Fruit fly (Drosophila melanogaster): ENCODE measurements around the gene CG13458.

The CG13458 gene

dm6 chr3L:15161549-15161948, 48.2 kb downstream of the CG13458 start, which contains the start of gene CG6878 (continued):
- TF ChIP-seq HLH4C (GFP tag; IDR thresholded peaks at IDR 0.05; ENCODE audit: partially characterized antibody) = peak; percentile 18; the same call in 1 of the 3 replicates
- no peak for TF ChIP-seq CG14965 (GFP tag; optimal IDR thresholded peaks at IDR 0.05; ENCODE audit: borderline replicate concordance)
- TF ChIP-seq Ada2b (GFP tag; IDR thresholded peaks at IDR 0.05) = no peak
- TF ChIP-seq crol (GFP tag; IDR thresholded peaks at IDR 0.05) = no peak
- TF ChIP-seq slp2 (GFP tag; optimal IDR thresholded peaks at IDR 0.05) = no peak
- no peak for TF ChIP-seq CG15479 (GFP tag; optimal IDR thresholded peaks at IDR 0.05)
- no peak for TF ChIP-seq CG13894 (tag; optimal IDR thresholded peaks at IDR 0.05)
- no peak for TF ChIP-seq CG8924 (tag; optimal IDR thresholded peaks at IDR 0.05)
- peak; percentile 38 for TF ChIP-seq grau (tag; optimal IDR thresholded peaks at IDR 0.05)
- TF ChIP-seq slou (GFP tag; optimal IDR thresholded peaks at IDR 0.05) = no peak
- TF ChIP-seq tap (tag; optimal IDR thresholded peaks at IDR 0.05) = peak; percentile 32
- no peak for TF ChIP-seq NK7.1 (GFP tag; optimal IDR thresholded peaks at IDR 0.05)
- TF ChIP-seq toy (GFP tag; IDR thresholded peaks at IDR 0.05) = no peak
- TF ChIP-seq hbn (GFP tag; IDR thresholded peaks at IDR 0.05; ENCODE audit: partially characterized antibody) = no peak
- TF ChIP-seq NC2β (GFP tag; optimal IDR thresholded peaks at IDR 0.05) = no peak
- TF ChIP-seq CG1603 (tag; optimal IDR thresholded peaks at IDR 0.05) = peak; percentile 61
- peak; percentile 14; the same call in 1 of the 2 replicates for TF ChIP-seq slbo (GFP tag; IDR thresholded peaks at IDR 0.05)
- peak; percentile 30 for TF ChIP-seq gsb-n (tag; optimal IDR thresholded peaks at IDR 0.05)
- peak; percentile 24 for TF ChIP-seq Xbp1 (GFP tag; optimal IDR thresholded peaks at IDR 0.05)
- TF ChIP-seq CG16863 (GFP tag; optimal IDR thresholded peaks at IDR 0.05) = no peak
- no peak for TF ChIP-seq CG4820 (GFP tag; optimal IDR thresholded peaks at IDR 0.05)
- TF ChIP-seq al (GFP tag; IDR thresholded peaks at IDR 0.05) = no peak
- TF ChIP-seq H2.0 (GFP tag; IDR thresholded peaks at IDR 0.05) = no peak
- no peak for TF ChIP-seq dysf (GFP tag; IDR thresholded peaks at IDR 0.05)
- no peak for TF ChIP-seq Dip2 (GFP tag; IDR thresholded peaks at IDR 0.05)
- TF ChIP-seq pzg (GFP tag; optimal IDR thresholded peaks at IDR 0.05) = peak; percentile 78
- no peak for TF ChIP-seq sc (optimal IDR thresholded peaks at IDR 0.05)
- TF ChIP-seq sc (GFP tag; optimal IDR thresholded peaks at IDR 0.05) = no peak
- TF ChIP-seq Tbp (GFP tag; optimal IDR thresholded peaks at IDR 0.05) = no peak
- TF ChIP-seq D (optimal IDR thresholded peaks at IDR 0.05) = no peak
- TF ChIP-seq D (GFP tag; optimal IDR thresholded peaks at IDR 0.05) = no peak
- peak; percentile 28 for TF ChIP-seq lilli (GFP tag; optimal IDR thresholded peaks at IDR 0.05)
- no peak for TF ChIP-seq CG32772 (GFP tag; IDR thresholded peaks at IDR 0.05)
- TF ChIP-seq zfh1 (GFP tag; IDR thresholded peaks at IDR 0.05) = no peak
- TF ChIP-seq kay (GFP tag; optimal IDR thresholded peaks at IDR 0.05) = no peak
- no peak for TF ChIP-seq CG10366 (GFP tag; IDR thresholded peaks at IDR 0.05)
- TF ChIP-seq oc (tag; optimal IDR thresholded peaks at IDR 0.05) = no peak
- no peak for TF ChIP-seq Oaz (GFP tag; IDR thresholded peaks at IDR 0.05)
- no peak for TF ChIP-seq CG7786 (GFP tag; optimal IDR thresholded peaks at IDR 0.05)
- TF ChIP-seq seq (GFP tag; IDR thresholded peaks at IDR 0.05) = no peak
- no peak for TF ChIP-seq Atf3 (GFP tag; optimal IDR thresholded peaks at IDR 0.05)
- no peak for TF ChIP-seq ind (GFP tag; optimal IDR thresholded peaks at IDR 0.05)
- no peak for TF ChIP-seq jing (GFP tag; optimal IDR thresholded peaks at IDR 0.05)
- peak; percentile 2 for TF ChIP-seq Hsf (GFP tag; optimal IDR thresholded peaks at IDR 0.05)
- TF ChIP-seq grn (GFP tag; optimal IDR thresholded peaks at IDR 0.05) = no peak
- no peak for TF ChIP-seq lola (GFP tag; optimal IDR thresholded peaks at IDR 0.05)
- TF ChIP-seq CG10147 (GFP tag; optimal IDR thresholded peaks at IDR 0.05) = no peak
- peak; percentile 79 for TF ChIP-seq MESR4 (GFP tag; optimal IDR thresholded peaks at IDR 0.05)
- TF ChIP-seq CG3847 (GFP tag; IDR thresholded peaks at IDR 0.05) = peak; percentile 49; the same call in 1 of the 2 replicates
- no peak for TF ChIP-seq pho (GFP tag; optimal IDR thresholded peaks at IDR 0.05)
- no peak for TF ChIP-seq sima (GFP tag; optimal IDR thresholded peaks at IDR 0.05)
- TF ChIP-seq CG2712 (tag; optimal IDR thresholded peaks at IDR 0.05) = peak; percentile 55
- TF ChIP-seq yki (optimal IDR thresholded peaks at IDR 0.05) = no peak
- no peak for TF ChIP-seq CG9609 (GFP tag; optimal IDR thresholded peaks at IDR 0.05)

All from whole organism, embryonic.